Worm (Caenorhabditis elegans) whole organism, midembryonic: ENCODE results near the gene madf-8.

Source experiments
- T22C8.4 ChIP-seq: fragments of 200-800 bp; sonication (Bioruptor generic); IDR thresholded peaks from 2 replicates; pipeline ENCODE4 v1.3.6; 2022; ENCODE audit warnings: missing genetic modification characterization, missing compliant biosample characterization
- cog-1 ChIP-seq: sonication (generic microtip); optimal IDR thresholded peaks from 2 replicates; lab custom pipeline; 2016; ENCODE audit warnings: missing genetic modification characterization, missing compliant biosample characterization
- flt-1 ChIP-seq: fragments of 200-800 bp; sonication (Bioruptor generic); IDR thresholded peaks from 2 replicates; pipeline ENCODE4 v1.3.6; 2022; ENCODE audit warnings: missing genetic modification characterization, missing compliant biosample characterization
- klf-2 ChIP-seq: fragments of 200-800 bp; sonication (Bioruptor generic); conservative IDR thresholded peaks from 2 replicates; pipeline ENCODE4 v1.3.6; 2022; ENCODE audit warnings: missing genetic modification reagents, missing genetic modification characterization, missing compliant biosample characterization
- med-1 ChIP-seq: sonication (generic microtip); optimal IDR thresholded peaks from 2 replicates; lab custom pipeline; 2017; ENCODE audit warnings: missing genetic modification characterization, mild to moderate bottlenecking, missing compliant biosample characterization, antibody characterized with exemption, missing genetic modification reagents; ENCODE audit not compliant: insufficient read depth
- ref-1 ChIP-seq: fragments of 200-800 bp; sonication (Bioruptor generic); conservative IDR thresholded peaks from 2 replicates; pipeline ENCODE4 v1.3.6; 2022; ENCODE audit warnings: missing genetic modification reagents, missing genetic modification characterization, missing compliant biosample characterization
- tab-1 ChIP-seq: fragments of 200-800 bp; sonication (Bioruptor generic); IDR thresholded peaks from 2 replicates; pipeline ENCODE4 v1.3.6; 2022; ENCODE audit warnings: missing genetic modification characterization, missing compliant biosample characterization
- ztf-23 ChIP-seq: fragments of 200-800 bp; sonication (Bioruptor generic); IDR thresholded peaks from 2 replicates; pipeline ENCODE4 v1.3.6; 2022; ENCODE audit warnings: missing genetic modification reagents, missing genetic modification characterization, missing compliant biosample characterization
- ztf-29 ChIP-seq: fragments of 200-800 bp; sonication (Bioruptor generic); IDR thresholded peaks from 2 replicates; pipeline ENCODE4 v1.3.6; 2022; ENCODE audit warnings: missing genetic modification reagents, missing genetic modification characterization, missing compliant biosample characterization

madf-8 gene

DNA sequence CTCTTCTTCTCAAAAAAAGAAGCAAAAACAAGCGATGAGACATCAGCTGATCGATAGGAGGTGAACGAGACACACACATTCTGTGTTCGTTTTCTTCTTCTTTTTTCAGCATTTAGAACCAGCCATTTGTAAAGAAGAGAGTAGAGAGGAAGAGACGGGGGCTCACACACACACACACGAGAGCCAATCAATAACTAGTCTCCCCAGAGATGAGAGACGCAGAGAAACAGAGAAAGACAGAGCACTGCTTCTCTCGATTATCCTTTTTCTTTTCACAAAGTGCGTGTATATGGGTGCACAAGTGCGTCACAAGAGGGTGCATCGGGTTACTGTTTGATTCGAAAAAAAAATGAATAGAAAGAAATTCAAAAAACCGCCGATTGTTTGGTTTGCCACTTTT, 26.7 kb upstream of the madf-8 start:
- TF ChIP-seq ref-1 (GFP tag; lab: Robert Waterston, UW): no peak
- TF ChIP-seq cog-1: no peak
- TF ChIP-seq ztf-29 (GFP tag; lab: Robert Waterston, UW): no peak
- TF ChIP-seq tab-1 (GFP tag; lab: Robert Waterston, UW): no peak
- TF ChIP-seq T22C8.4 (GFP tag; lab: Robert Waterston, UW): peak; percentile 96

DNA sequence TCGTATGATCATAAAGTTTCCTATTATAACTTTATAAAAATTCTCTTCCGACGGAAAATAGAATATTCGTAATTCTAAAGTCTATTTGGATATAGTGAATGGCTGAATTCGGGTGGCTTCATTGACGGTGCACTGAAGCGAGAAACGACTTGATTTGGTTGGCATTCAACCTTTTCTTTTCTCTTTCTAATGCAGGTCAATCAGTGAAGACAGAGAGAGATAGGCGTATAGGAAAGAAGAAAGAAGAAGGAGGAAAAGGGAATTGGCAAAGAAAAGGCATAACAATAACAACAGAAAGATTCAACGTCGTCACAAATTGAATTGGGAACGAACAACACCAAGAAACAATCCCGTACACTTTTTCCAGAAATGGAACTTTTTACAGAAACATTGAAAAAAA, 24.8 kb upstream of the madf-8 start:
- TF ChIP-seq klf-2 (GFP tag; lab: Robert Waterston, UW): no peak
- no peak for TF ChIP-seq ztf-23 (GFP tag; lab: Robert Waterston, UW)
- TF ChIP-seq flt-1 (GFP tag; lab: Robert Waterston, UW): no peak
- no peak for TF ChIP-seq cog-1
- TF ChIP-seq tab-1 (GFP tag; lab: Robert Waterston, UW): no peak
- TF ChIP-seq T22C8.4 (GFP tag; lab: Robert Waterston, UW): no peak
- TF ChIP-seq ztf-29 (GFP tag; lab: Robert Waterston, UW): no peak
- no peak for TF ChIP-seq med-1 (GFP tag; lab: Kevin White, UChicago)
- no peak for TF ChIP-seq ref-1 (GFP tag; lab: Robert Waterston, UW)

DNA sequence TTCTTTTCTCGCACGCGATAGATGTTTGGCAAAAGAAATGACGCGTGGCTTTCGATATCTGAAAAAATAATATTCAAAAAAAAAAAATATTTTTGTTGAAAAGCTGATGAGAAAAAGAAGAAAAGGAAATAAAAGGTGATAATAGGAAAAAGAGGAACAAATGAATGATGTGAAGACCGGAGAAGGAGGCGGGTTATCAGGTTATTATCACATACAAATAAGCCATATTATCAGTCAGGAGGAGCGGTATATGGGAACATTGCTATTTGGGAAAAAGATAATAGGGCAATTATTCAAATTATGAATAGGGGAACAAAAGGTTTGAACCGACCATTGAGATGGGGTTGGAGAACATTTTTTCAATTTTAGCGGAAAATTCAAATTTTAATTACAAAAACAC, 23.5 kb upstream of the madf-8 start:
- TF ChIP-seq ztf-23 (GFP tag; lab: Robert Waterston, UW) (no peak), ref-1 (GFP tag; lab: Robert Waterston, UW) (no peak), med-1 (GFP tag; lab: Kevin White, UChicago) (no peak), klf-2 (GFP tag; lab: Robert Waterston, UW) (no peak)

DNA sequence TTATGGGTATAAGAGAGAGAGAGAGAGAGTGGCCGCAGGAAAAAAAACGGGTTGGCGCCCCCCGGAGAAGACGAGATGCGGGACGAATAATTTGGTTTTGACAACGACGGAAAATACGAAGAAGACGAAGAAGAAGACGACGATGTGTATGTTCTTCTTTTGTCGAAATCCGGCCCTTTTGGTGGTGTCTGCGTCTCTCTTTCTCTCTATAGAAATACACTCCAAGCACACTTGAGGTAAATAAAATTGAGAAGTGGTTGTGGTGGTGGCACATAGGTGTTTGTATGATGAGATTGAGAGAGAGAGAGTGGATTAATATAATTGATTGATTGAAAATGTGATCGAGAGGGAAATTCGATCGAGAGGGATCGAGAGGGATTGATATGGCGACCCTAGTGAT, 22.2 kb upstream of the madf-8 start:
- TF ChIP-seq flt-1 (GFP tag; lab: Robert Waterston, UW) (no peak), ztf-29 (GFP tag; lab: Robert Waterston, UW) (no peak), tab-1 (GFP tag; lab: Robert Waterston, UW) (no peak), med-1 (GFP tag; lab: Kevin White, UChicago) (no peak), ztf-23 (GFP tag; lab: Robert Waterston, UW) (no peak), ref-1 (GFP tag; lab: Robert Waterston, UW) (no peak), T22C8.4 (GFP tag; lab: Robert Waterston, UW) (no peak), cog-1 (no peak), klf-2 (GFP tag; lab: Robert Waterston, UW) (no peak)

DNA sequence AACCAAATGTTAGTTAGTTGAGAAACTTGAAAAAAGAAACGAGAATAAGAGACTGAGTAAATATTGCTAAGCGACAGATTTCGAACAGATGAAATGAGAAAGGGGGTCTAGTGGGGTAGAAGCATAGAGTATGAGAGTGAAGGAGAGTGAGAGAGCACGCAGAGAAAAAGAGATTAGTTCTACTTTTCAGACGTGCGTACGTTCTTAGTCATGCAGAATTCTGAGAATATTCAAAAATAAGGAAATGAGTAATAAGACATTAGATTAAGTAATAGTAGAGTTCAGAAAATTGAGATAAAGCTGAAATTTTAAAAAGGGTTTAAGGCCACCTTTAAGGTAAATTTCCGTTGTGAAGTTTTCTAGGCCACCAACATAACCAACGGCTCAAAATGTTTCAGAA, 20.4 kb upstream of the madf-8 start:
- TF ChIP-seq klf-2 (GFP tag; lab: Robert Waterston, UW) (no peak), med-1 (GFP tag; lab: Kevin White, UChicago) (no peak), flt-1 (GFP tag; lab: Robert Waterston, UW) (no peak), cog-1 (no peak), ref-1 (GFP tag; lab: Robert Waterston, UW) (no peak), T22C8.4 (GFP tag; lab: Robert Waterston, UW) (no peak), ztf-23 (GFP tag; lab: Robert Waterston, UW) (no peak), ztf-29 (GFP tag; lab: Robert Waterston, UW) (no peak), tab-1 (GFP tag; lab: Robert Waterston, UW) (no peak)

DNA sequence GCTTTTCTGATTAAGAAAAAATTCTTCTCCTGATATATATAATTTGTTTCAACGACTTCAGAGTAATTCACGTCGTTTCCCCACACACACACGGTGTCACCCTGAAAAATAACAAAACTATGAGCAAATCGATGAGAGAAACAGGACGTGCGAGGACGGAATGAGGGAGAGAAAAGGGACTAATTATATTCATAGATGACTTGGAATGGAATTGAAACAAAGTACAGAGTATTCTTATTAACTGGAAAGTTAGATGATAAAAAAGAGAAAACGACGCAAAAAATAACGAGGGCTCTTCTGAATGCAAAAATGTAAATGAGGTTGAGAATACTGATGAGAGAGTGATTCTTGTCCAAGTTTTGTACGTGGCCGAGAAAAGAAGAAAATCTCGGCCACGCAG, 19.7 kb upstream of the madf-8 start, which contains the start of gene C46F11.6:
Gene C46F11.6 (minus strand): TSS at position 101 of the 400 bp plus-strand sequence.
- TF ChIP-seq ref-1 (GFP tag; lab: Robert Waterston, UW): no peak
- TF ChIP-seq klf-2 (GFP tag; lab: Robert Waterston, UW): no peak
- no peak for TF ChIP-seq med-1 (GFP tag; lab: Kevin White, UChicago)

DNA sequence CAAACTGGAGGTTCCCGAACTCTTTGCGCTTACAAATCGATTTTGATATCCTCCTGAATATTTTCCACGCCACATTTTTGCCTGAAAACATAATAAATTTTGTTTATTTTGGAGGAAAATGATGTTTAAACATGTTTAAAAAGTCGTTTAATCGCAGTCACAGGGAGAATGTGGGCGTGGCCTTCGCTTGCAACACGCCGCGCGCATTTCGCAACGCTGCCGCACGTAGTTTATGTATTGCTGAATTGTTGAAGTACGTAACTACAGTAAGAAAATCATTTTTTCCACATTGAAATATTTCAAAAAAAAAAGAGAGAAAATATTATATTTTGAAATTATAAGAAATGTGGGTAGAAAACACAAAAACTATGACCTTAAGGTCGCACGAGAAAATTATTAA, 13.6 kb upstream of the madf-8 start, which contains the start of gene C46F11.4:
Gene C46F11.4 (minus strand): TSS at position 81 of the 400 bp plus-strand sequence.
- peak; percentile 94 for TF ChIP-seq ztf-23 (GFP tag; lab: Robert Waterston, UW)
- TF ChIP-seq cog-1: peak; percentile 79
- peak; percentile 93 for TF ChIP-seq flt-1 (GFP tag; lab: Robert Waterston, UW)
- TF ChIP-seq tab-1 (GFP tag; lab: Robert Waterston, UW): peak; percentile 94
- TF ChIP-seq ztf-29 (GFP tag; lab: Robert Waterston, UW): peak; percentile 86
- TF ChIP-seq klf-2 (GFP tag; lab: Robert Waterston, UW): peak; percentile 89
- TF ChIP-seq med-1 (GFP tag; lab: Kevin White, UChicago): peak; percentile 97
- TF ChIP-seq ref-1 (GFP tag; lab: Robert Waterston, UW): peak; percentile 65; the same call in 1 of the 2 replicates
- peak; percentile 84 for TF ChIP-seq T22C8.4 (GFP tag; lab: Robert Waterston, UW)

DNA sequence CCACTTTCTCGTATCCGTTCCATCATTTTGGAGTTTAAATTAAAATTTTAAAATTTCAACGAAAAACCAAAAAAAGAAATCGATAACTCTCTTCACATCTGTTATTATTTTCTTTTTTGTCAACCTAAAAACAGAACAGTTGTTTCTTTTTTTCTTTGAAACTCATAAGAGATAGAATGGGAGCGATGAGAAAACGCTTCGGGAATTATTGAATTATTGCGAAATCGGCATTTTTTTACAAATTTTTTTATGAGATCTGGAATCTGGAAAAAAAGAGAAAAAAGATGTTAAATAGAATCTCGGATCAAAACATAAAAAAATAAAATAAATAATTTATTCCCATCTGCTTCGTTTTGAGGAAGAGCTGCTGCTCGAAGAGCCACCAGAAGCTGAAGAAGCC, 6.8 kb upstream of the madf-8 start, which contains the start of gene C46F11.5:
Gene C46F11.5 (minus strand): TSS at position 128 of the 400 bp plus-strand sequence.
- TF ChIP-seq ref-1 (GFP tag; lab: Robert Waterston, UW): no peak
- no peak for TF ChIP-seq ztf-29 (GFP tag; lab: Robert Waterston, UW)
- no peak for TF ChIP-seq flt-1 (GFP tag; lab: Robert Waterston, UW)
- TF ChIP-seq T22C8.4 (GFP tag; lab: Robert Waterston, UW): no peak
- TF ChIP-seq cog-1: no peak

DNA sequence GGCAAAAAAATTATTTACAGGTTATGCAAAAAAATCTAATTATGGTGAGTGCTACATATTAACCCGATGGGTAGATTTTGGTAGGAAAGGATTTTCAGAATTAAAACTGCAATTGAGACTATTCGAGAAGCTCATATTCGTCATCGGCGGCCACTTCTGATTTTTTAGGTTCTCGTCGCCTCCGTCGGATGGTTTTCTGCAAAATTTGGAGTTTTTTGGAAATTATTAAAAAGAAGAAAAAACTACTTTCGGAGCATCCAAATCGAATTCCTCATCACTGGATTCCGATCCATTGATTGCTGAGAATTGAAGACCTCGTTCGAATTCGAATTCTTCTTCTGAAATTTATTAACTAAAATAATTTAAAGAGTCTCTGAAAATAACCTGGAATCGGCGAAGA, 2.3 kb upstream of the madf-8 start:
- no peak for TF ChIP-seq ref-1 (GFP tag; lab: Robert Waterston, UW)
- TF ChIP-seq med-1 (GFP tag; lab: Kevin White, UChicago): no peak

DNA sequence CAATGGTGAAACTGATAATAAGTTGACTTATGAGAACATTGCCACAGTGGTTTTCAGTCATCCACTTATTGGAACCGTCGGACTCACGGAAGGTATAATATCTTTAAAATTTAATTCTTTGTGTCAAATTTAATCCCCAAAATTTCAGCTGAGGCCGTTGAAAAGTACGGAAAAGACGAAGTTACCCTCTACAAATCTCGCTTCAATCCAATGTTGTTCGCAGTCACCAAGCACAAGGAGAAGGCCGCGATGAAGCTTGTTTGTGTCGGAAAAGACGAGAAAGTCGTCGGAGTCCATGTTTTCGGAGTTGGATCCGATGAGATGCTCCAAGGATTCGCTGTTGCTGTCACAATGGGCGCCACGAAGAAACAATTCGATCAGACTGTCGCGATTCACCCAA, 1.8 kb upstream of the madf-8 start:
- TF ChIP-seq klf-2 (GFP tag; lab: Robert Waterston, UW) (no peak), tab-1 (GFP tag; lab: Robert Waterston, UW) (no peak), ref-1 (GFP tag; lab: Robert Waterston, UW) (no peak), T22C8.4 (GFP tag; lab: Robert Waterston, UW) (no peak), ztf-29 (GFP tag; lab: Robert Waterston, UW) (no peak), flt-1 (GFP tag; lab: Robert Waterston, UW) (no peak), med-1 (GFP tag; lab: Kevin White, UChicago) (no peak), cog-1 (no peak), ztf-23 (GFP tag; lab: Robert Waterston, UW) (no peak)
